Fruit fly (Drosophila melanogaster): ENCODE results near the gene ttk.

ttk gene

dm6 chr3R:31688671-31689642, 24.7 kb upstream of the ttk start (continued):
- no peak for TF ChIP-seq CG1603 (tag; optimal IDR thresholded peaks at IDR 0.05)
- no peak for TF ChIP-seq CG12236 (GFP tag; optimal IDR thresholded peaks at IDR 0.05)
- TF ChIP-seq CG9609 (GFP tag; optimal IDR thresholded peaks at IDR 0.05), result no peak
- no peak for TF ChIP-seq repo (GFP tag; optimal IDR thresholded peaks at IDR 0.05)
- no peak for TF ChIP-seq BtbVII (GFP tag; optimal IDR thresholded peaks at IDR 0.05)
- peak; percentile 72 for TF ChIP-seq yki (optimal IDR thresholded peaks at IDR 0.05)
- TF ChIP-seq MESR4 (GFP tag; optimal IDR thresholded peaks at IDR 0.05), result no peak
- TF ChIP-seq E2f1 (GFP tag; IDR thresholded peaks at IDR 0.05), result no peak
- TF ChIP-seq fu2 (GFP tag; optimal IDR thresholded peaks at IDR 0.05), result no peak
- no peak for TF ChIP-seq ap (GFP tag; IDR thresholded peaks at IDR 0.05)
- no peak for TF ChIP-seq cato (GFP tag; optimal IDR thresholded peaks at IDR 0.05; ENCODE audit: borderline replicate concordance)
- TF ChIP-seq sens-2 (GFP tag; IDR thresholded peaks at IDR 0.05), result no peak
- no peak for TF ChIP-seq CG12744 (GFP tag; optimal IDR thresholded peaks at IDR 0.05)
- TF ChIP-seq exex (tag; optimal IDR thresholded peaks at IDR 0.05), result no peak
- peak in 1 of 3 experiments; percentile 16 for TF ChIP-seq lola (GFP tag; optimal IDR thresholded peaks at IDR 0.05)
- TF ChIP-seq CG8290 (GFP tag; optimal IDR thresholded peaks at IDR 0.05), result no peak
- TF ChIP-seq CG8290 (tag; optimal IDR thresholded peaks at IDR 0.05), result no peak
- no peak for TF ChIP-seq tio (GFP tag; optimal IDR thresholded peaks at IDR 0.05)
- TF ChIP-seq CG11456 (GFP tag; IDR thresholded peaks at IDR 0.05), result no peak
- TF ChIP-seq CG18476 (GFP tag; optimal IDR thresholded peaks at IDR 0.05), result no peak
- TF ChIP-seq CG4360 (GFP tag; IDR thresholded peaks at IDR 0.05), result no peak; the same call in 1 of the 2 replicates
- TF ChIP-seq CG43689 (GFP tag; IDR thresholded peaks at IDR 0.05), result no peak
- no peak for TF ChIP-seq CG16863 (GFP tag; optimal IDR thresholded peaks at IDR 0.05)
- no peak for TF ChIP-seq NFAT (GFP tag; IDR thresholded peaks at IDR 0.05)
- peak; percentile 37 for TF ChIP-seq CG17359 (tag; optimal IDR thresholded peaks at IDR 0.05)
- no peak for TF ChIP-seq CG4328 (GFP tag; optimal IDR thresholded peaks at IDR 0.05)
- no peak for TF ChIP-seq Atf6 (GFP tag; IDR thresholded peaks at IDR 0.05)
- no peak for TF ChIP-seq vfl (GFP tag; optimal IDR thresholded peaks at IDR 0.05)
- TF ChIP-seq zen (tag; optimal IDR thresholded peaks at IDR 0.05), result no peak
- no peak for TF ChIP-seq Rx (GFP tag; IDR thresholded peaks at IDR 0.05)
- no peak for TF ChIP-seq CG18764 (GFP tag; optimal IDR thresholded peaks at IDR 0.05)
- no peak for TF ChIP-seq HLH3B (GFP tag; IDR thresholded peaks at IDR 0.05)
- TF ChIP-seq ERR (GFP tag; optimal IDR thresholded peaks at IDR 0.05), result no peak
- no peak for TF ChIP-seq Scr (GFP tag; IDR thresholded peaks at IDR 0.05; ENCODE audit: partially characterized antibody)
- no peak for TF ChIP-seq fd102C (GFP tag; optimal IDR thresholded peaks at IDR 0.05)
- no peak for TF ChIP-seq CG7786 (GFP tag; optimal IDR thresholded peaks at IDR 0.05)
- no peak for TF ChIP-seq ase (GFP tag; IDR thresholded peaks at IDR 0.05)
- no peak for TF ChIP-seq CG10267 (tag; optimal IDR thresholded peaks at IDR 0.05)
- TF ChIP-seq Dbx (GFP tag; IDR thresholded peaks at IDR 0.05), result no peak
- no peak for TF ChIP-seq CG12299 (tag; optimal IDR thresholded peaks at IDR 0.05)
- TF ChIP-seq CG10431 (GFP tag; optimal IDR thresholded peaks at IDR 0.05), result no peak
- TF ChIP-seq tgo (GFP tag; IDR thresholded peaks at IDR 0.05), result no peak
- TF ChIP-seq Mes4 (GFP tag; optimal IDR thresholded peaks at IDR 0.05), result no peak
- no peak for TF ChIP-seq NfI (GFP tag; optimal IDR thresholded peaks at IDR 0.05)
- no peak for TF ChIP-seq bowl (GFP tag; IDR thresholded peaks at IDR 0.05)
- TF ChIP-seq gsb-n (tag; optimal IDR thresholded peaks at IDR 0.05), result no peak
- no peak for TF ChIP-seq CG18619 (GFP tag; optimal IDR thresholded peaks at IDR 0.05)
- no peak for TF ChIP-seq ara (GFP tag; IDR thresholded peaks at IDR 0.05)
- TF ChIP-seq zf30C (GFP tag; optimal IDR thresholded peaks at IDR 0.05), result no peak
- TF ChIP-seq gem (tag; optimal IDR thresholded peaks at IDR 0.05), result peak; percentile 51
- TF ChIP-seq Antp (GFP tag; optimal IDR thresholded peaks at IDR 0.05), result no peak

All from whole organism, embryonic.